Worm (Caenorhabditis elegans): ENCODE data around the gene F46F5.8.
"Not testable (repeated sequence)": the region's sequence is repeated elsewhere in the genome, so short reads cannot be mapped to it uniquely, and the experiment has no call there.

DNA sequence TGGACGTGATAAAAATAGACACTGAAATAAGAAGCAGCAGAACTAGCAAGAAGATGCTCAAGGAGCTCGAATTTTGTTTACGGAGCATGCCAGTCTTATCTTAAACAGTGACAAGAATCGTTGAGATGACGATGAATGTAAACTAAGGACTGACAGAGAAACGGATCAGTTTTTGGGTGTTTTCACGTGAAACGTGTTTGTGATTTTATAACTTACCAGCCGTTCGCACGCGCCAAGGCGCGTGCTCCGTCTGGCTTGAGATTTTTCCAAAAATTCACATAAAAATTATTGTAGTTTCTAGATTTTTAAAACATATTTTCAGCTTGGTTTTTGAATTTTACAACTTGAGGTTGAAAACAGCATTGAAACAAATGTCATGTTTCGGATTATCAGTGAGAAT, 29.2 kb upstream of the F46F5.8 start, which contains the start of gene F28A10.5:
- not testable (repeated sequence) for TF ChIP-seq unc-62, tbx-8 (GFP tag; optimal IDR thresholded peaks at IDR 0.05)

All from whole organism, mixed stage, embryonic.